Worm (Caenorhabditis elegans): ENCODE results near the gene mat-2.

DNA sequence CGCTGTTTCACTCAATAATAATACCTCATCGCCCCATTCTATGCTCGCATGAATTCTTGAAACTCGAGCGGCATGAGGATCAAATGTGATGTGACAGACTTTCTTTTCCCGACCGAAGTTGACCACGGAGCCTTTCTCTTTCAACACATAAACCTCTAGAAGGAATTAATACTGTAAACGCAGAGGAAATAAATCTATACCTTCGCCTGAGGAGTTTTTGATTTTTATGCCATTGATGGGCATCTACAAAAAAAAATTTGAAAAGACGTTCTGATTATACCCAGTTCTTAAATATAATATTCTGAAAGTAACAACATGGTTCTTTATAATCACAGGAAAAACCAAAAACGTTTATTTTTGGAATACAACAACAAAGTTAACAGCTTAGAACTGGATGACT, 16.3 kb upstream of the mat-2 start, which contains the start of gene nbs-1:
- TF ChIP-seq unc-39 (tag; optimal IDR thresholded peaks at IDR 0.05) (no peak), zag-1 (tag; optimal IDR thresholded peaks at IDR 0.05) (no peak), ztf-4 (tag; optimal IDR thresholded peaks at IDR 0.05) (no peak), unc-62 (GFP tag; optimal IDR thresholded peaks at IDR 0.05) (no peak), nhr-10 (tag; optimal IDR thresholded peaks at IDR 0.05) (no peak), sma-3 (GFP tag; optimal IDR thresholded peaks at IDR 0.05) (no peak)
